Worm (Caenorhabditis elegans) whole organism, early embryonic: Measurements from ENCODE around the gene catp-5.

Source experiments
- ets-7 ChIP-seq: sonication (generic microtip); optimal IDR thresholded peaks from 2 replicates; lab custom pipeline; 2016; ENCODE audit warnings: missing genotype, missing genetic modification characterization, missing compliant biosample characterization
- hmbx-1 ChIP-seq: sonication (generic microtip); optimal IDR thresholded peaks from 2 replicates; lab custom pipeline; 2016; ENCODE audit warnings: mild to moderate bottlenecking, missing genetic modification characterization, missing compliant biosample characterization
- tbx-11 ChIP-seq: fragments of 200-800 bp; sonication (Bioruptor generic); IDR thresholded peaks from 2 replicates; pipeline ENCODE4 v1.3.6; 2022; ENCODE audit warnings: missing genetic modification characterization, missing compliant biosample characterization

Gene catp-5

ce11 chrX:8040967-8041366 lies 57.7 kb downstream of the catp-5 start, which contains the start of gene xol-1:
Gene xol-1, plus strand, starts transcription at chrX:8041313.
- TF ChIP-seq hmbx-1 (tag; lab: Kevin White, UChicago) (no peak), ets-7 (tag; lab: Kevin White, UChicago) (no peak), tbx-11 (GFP tag; lab: Robert Waterston, UW) (no peak)
